Worm (Caenorhabditis elegans): ENCODE measurements around the gene Y61A9LA.4.
"Not testable (repeated sequence)": the region's sequence is repeated elsewhere in the genome, so short reads cannot be mapped to it uniquely, and the experiment has no call there.

Y61A9LA.4 gene

DNA sequence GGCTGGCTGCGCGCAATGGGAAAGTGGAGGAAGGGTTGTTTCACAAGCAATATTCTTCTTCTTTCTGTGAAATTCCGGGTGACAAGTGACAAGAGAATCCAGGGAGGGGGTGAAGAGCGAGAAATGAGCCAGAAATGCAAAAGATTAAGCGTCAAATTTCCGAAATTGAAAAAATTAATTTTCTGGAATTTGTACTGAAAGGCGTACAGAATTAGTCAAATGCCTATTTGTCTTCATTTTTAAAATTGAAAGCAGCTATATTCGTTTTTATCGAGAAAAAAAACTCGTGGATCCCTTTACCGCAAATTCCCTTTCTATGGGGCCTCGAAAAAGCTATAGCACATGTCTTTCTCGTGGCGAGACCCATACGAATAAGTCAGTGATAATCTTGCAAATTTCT is 24.8 kb upstream of the Y61A9LA.4 start:
- TF ChIP-seq T22C8.4 (GFP tag; IDR thresholded peaks at IDR 0.05) (no peak), ref-1 (GFP tag; conservative IDR thresholded peaks at IDR 0.05) (no peak), tab-1 (GFP tag; IDR thresholded peaks at IDR 0.05) (no peak), med-1 (GFP tag; optimal IDR thresholded peaks at IDR 0.05; ENCODE audit: insufficient read depth) (no peak), flt-1 (GFP tag; IDR thresholded peaks at IDR 0.05) (no peak)

DNA sequence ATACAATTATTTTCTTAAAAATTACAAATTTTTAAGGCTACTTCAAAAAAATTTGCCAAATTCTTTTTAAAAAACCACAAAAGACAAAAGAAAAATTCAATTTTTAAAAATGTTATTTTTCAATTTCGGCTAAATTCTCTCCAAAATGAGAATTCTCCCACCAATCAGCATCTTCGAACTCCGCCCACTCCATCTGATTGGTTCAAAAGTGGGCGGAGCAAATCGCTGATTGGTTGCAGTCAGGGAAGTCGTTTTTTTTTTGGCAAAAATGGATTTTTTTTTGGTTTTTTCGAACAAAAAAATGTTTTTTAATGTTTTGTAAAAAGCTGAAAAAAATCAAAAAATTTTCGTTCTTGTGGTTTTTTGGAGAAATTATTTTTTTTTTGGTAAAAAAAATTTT is 20.7 kb upstream of the Y61A9LA.4 start:
- TF ChIP-seq cog-1 (tag; optimal IDR thresholded peaks at IDR 0.05) (no peak), T22C8.4 (GFP tag; IDR thresholded peaks at IDR 0.05) (no peak), klf-2 (GFP tag; conservative IDR thresholded peaks at IDR 0.05) (no peak), tab-1 (GFP tag; IDR thresholded peaks at IDR 0.05) (no peak), flt-1 (GFP tag; IDR thresholded peaks at IDR 0.05) (no peak), med-1 (GFP tag; optimal IDR thresholded peaks at IDR 0.05; ENCODE audit: insufficient read depth) (no peak), ref-1 (GFP tag; conservative IDR thresholded peaks at IDR 0.05) (no peak), ztf-29 (GFP tag; IDR thresholded peaks at IDR 0.05) (no peak), ztf-23 (GFP tag; IDR thresholded peaks at IDR 0.05) (no peak)

DNA sequence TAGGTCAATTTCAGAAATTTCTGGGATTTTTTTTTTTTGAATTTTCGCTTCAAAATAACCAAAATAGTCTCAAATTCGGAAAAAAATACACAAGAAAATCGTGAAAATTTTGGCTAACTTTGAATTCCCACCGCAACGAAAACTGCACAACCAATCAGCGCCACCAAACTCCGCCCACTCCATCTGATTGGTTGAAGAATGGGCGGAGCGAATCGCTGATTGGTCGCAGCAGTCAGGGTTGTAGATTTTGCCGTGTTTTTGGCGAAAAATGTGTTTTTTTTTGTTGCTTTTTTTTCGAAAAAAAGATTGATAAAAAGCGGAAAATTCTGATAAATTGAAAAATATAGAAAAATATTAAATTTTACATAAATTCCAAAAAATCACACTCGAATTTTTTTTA is 13.7 kb upstream of the Y61A9LA.4 start:
- TF ChIP-seq flt-1 (GFP tag; IDR thresholded peaks at IDR 0.05) (no peak), med-1 (GFP tag; optimal IDR thresholded peaks at IDR 0.05; ENCODE audit: insufficient read depth) (no peak), T22C8.4 (GFP tag; IDR thresholded peaks at IDR 0.05) (no peak), ztf-23 (GFP tag; IDR thresholded peaks at IDR 0.05) (no peak), tab-1 (GFP tag; IDR thresholded peaks at IDR 0.05) (no peak), ztf-29 (GFP tag; IDR thresholded peaks at IDR 0.05) (no peak), ref-1 (GFP tag; conservative IDR thresholded peaks at IDR 0.05) (no peak), cog-1 (tag; optimal IDR thresholded peaks at IDR 0.05) (no peak), klf-2 (GFP tag; conservative IDR thresholded peaks at IDR 0.05) (no peak)

DNA sequence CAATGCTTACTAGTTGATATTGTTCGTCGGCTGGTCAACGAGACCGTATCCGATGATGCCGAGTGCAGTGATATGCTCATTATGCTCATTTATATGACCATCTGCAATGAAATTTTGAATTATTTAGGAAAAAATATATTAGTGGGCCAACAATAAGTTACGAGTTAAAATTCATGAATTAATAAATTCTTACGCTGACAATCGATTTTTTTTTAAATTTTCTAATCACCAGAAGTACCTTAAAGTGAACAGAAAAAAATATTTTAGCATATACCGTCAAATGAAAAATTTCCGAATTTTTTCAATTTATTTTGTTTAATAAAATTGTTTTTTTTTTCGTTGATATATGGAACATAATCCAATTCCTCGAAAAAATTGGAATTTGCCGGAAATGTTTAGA is 11.3 kb upstream of the Y61A9LA.4 start, which contains the start of gene sos-1:
Gene sos-1, minus strand, starts transcription at position 101 of the 400 bp plus-strand sequence.
- TF ChIP-seq ref-1 (GFP tag; conservative IDR thresholded peaks at IDR 0.05) (no peak), ztf-23 (GFP tag; IDR thresholded peaks at IDR 0.05) (no peak), flt-1 (GFP tag; IDR thresholded peaks at IDR 0.05) (no peak), tab-1 (GFP tag; IDR thresholded peaks at IDR 0.05) (no peak), ztf-29 (GFP tag; IDR thresholded peaks at IDR 0.05) (no peak), klf-2 (GFP tag; conservative IDR thresholded peaks at IDR 0.05) (no peak), T22C8.4 (GFP tag; IDR thresholded peaks at IDR 0.05) (no peak), cog-1 (tag; optimal IDR thresholded peaks at IDR 0.05) (no peak), med-1 (GFP tag; optimal IDR thresholded peaks at IDR 0.05; ENCODE audit: insufficient read depth) (no peak)

DNA sequence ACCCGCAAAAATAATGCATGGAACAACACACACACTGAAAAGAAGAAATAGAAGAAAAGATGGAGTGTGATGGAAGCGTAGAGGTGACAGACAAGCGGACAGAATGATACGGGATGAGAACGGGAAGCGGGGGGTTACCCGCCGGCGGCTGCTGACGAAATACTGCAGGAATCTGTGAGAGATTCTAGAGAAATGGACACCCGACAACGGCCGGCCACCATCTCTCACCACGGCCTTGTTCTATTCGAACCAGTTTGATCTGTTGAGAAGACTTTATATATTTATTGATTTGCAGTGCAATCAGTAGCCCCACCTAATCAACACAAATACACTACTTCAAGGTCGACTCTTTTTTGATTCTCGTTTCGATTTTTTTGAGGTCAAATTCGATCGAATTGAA is 10.1 kb upstream of the Y61A9LA.4 start:
- TF ChIP-seq cog-1 (tag; optimal IDR thresholded peaks at IDR 0.05) (no peak), ztf-23 (GFP tag; IDR thresholded peaks at IDR 0.05) (no peak), klf-2 (GFP tag; conservative IDR thresholded peaks at IDR 0.05) (no peak), med-1 (GFP tag; optimal IDR thresholded peaks at IDR 0.05; ENCODE audit: insufficient read depth) (no peak), tab-1 (GFP tag; IDR thresholded peaks at IDR 0.05) (no peak), flt-1 (GFP tag; IDR thresholded peaks at IDR 0.05) (no peak)

DNA sequence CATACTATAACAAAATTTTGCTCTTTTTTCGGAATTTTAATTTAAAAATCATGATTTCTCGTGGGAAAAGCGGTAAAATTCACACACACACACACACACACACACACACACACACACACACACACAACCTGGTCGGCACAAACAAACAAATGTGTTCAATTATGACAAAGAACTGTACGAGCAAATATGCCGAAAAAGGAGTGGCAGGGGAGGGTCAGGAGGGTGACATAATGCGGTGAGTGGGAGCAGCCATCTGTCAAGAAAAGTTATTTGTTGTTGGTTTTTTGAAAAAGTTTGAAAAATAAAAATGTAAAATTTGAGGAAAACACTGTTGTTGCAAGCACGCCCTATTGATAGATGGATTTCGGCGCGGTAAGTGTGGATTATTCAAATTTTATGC is 8.6 kb upstream of the Y61A9LA.4 start:
- 0 out of 2 replicates have a peak, but pooled peaks have one; percentile 40 for TF ChIP-seq klf-2 (GFP tag; conservative IDR thresholded peaks at IDR 0.05)
- no peak for TF ChIP-seq ztf-29 (GFP tag; IDR thresholded peaks at IDR 0.05)
- no peak for TF ChIP-seq cog-1 (tag; optimal IDR thresholded peaks at IDR 0.05)
- no peak for TF ChIP-seq ref-1 (GFP tag; conservative IDR thresholded peaks at IDR 0.05)
- no peak for TF ChIP-seq tab-1 (GFP tag; IDR thresholded peaks at IDR 0.05)
- no peak for TF ChIP-seq T22C8.4 (GFP tag; IDR thresholded peaks at IDR 0.05)
- no peak for TF ChIP-seq ztf-23 (GFP tag; IDR thresholded peaks at IDR 0.05)

DNA sequence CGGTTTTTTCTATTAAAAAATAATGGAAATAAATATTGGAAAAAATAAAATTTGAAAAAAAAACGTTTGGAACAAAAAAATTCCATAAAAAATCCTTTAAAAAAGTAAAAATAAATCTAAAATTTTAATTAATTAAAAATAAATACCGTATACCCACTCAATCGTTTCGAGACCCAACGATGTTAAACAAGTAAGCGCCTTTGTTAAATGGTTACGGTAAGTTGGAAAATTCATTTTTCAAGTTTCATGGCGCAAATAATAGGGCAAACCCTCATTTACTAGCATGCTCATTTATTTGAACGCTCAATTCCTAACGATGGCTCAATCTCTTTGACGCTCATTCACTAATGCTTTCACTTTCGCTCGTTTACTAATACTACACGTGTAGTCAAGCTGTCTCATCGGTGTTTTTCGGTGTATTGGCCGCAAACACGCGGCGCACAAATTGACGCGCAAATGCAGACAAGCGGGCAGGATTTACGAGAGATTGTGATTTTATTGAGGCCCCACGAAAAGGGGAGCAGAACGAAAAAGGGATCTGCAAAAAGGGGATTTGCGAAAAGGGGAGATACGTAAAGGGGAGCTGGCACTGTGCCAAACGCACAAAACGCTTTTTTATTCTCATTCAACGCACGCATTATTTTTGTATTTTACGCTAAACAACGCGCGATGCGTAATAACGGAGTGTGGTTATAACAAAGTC is 8.0 kb upstream of the Y61A9LA.4 start:
- 0 out of 2 replicates have a peak, but pooled peaks have one; percentile 28 for TF ChIP-seq ztf-23 (GFP tag; IDR thresholded peaks at IDR 0.05)
- 0 out of 2 replicates have a peak, but pooled peaks have one; percentile 20 for TF ChIP-seq klf-2 (GFP tag; conservative IDR thresholded peaks at IDR 0.05)

DNA sequence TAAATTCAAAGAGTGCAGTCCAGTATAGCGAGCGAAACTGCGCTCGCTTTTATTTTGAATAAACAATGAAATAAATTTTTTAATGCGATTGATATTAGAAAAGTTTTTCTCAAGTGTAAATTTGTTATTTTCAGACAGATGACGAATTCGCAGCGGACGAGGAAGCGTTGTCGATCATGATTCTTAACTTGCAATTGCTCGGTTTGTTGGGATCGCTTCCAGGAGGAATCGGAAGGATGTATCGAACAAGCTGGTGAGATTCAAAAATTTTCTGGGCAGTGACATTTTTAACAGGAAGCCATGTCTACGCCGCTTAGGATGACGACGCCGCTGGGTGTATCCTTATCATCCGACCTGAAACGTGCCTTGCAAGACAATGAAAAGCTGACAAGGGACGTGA is 7.0 kb upstream of the Y61A9LA.4 start, which contains the start of gene Y61A9LA.12:
Gene Y61A9LA.12, plus strand, starts transcription at position 301 of the 400 bp plus-strand sequence.
- TF ChIP-seq med-1 (GFP tag; optimal IDR thresholded peaks at IDR 0.05; ENCODE audit: insufficient read depth); tab-1 (GFP tag; IDR thresholded peaks at IDR 0.05); klf-2 (GFP tag; conservative IDR thresholded peaks at IDR 0.05): not testable (repeated sequence)

DNA sequence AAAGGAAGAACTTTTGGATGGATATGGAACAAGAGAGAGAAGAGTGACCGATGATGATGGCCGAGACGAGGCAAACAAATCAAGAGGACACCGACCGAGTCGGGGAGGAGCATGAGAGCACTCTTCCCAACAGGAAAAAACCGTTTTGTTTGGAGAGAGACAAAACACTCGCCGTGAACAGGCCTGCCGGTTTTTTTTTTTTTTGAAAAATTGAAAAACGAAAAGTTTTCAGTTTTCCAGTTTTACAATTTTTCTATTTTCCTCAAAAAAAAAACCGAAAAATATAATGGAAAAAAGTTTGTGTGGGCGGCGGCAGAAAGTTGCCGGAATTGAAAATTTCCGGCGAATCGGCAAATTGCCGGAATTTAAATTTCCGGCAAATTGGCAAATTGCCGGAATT is 840 bp upstream of the Y61A9LA.4 start, which contains the start of gene Y61A9LA.7:
Gene Y61A9LA.7, minus strand, starts transcription at position 101 of the 400 bp plus-strand sequence.
- TF ChIP-seq flt-1 (GFP tag; IDR thresholded peaks at IDR 0.05) (no peak), ztf-23 (GFP tag; IDR thresholded peaks at IDR 0.05) (no peak), cog-1 (tag; optimal IDR thresholded peaks at IDR 0.05) (no peak), T22C8.4 (GFP tag; IDR thresholded peaks at IDR 0.05) (no peak), tab-1 (GFP tag; IDR thresholded peaks at IDR 0.05) (no peak), med-1 (GFP tag; optimal IDR thresholded peaks at IDR 0.05; ENCODE audit: insufficient read depth) (no peak), ztf-29 (GFP tag; IDR thresholded peaks at IDR 0.05) (no peak), klf-2 (GFP tag; conservative IDR thresholded peaks at IDR 0.05) (no peak), ref-1 (GFP tag; conservative IDR thresholded peaks at IDR 0.05) (no peak)

DNA sequence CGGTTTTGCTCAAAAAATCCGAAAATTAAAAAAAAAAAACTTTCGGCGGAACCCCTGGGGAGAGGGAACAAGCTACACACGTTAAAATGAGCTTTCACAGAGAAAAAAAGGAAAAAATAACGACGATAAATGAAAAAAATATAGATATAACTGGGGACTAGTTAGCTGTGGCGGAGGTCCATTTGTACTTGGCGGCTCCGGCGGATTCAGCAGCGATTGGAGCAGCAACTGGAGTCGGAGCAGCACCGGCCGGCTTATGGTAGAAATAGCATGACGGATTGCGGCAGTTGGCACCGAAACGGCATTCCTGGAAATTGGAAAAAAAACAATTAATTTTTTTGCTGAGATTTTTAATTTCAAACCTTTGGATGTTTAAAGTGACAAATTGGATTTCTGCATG is 2.0 kb downstream of the Y61A9LA.4 start:
- TF ChIP-seq T22C8.4 (GFP tag; IDR thresholded peaks at IDR 0.05) = no peak
- TF ChIP-seq med-1 (GFP tag; optimal IDR thresholded peaks at IDR 0.05; ENCODE audit: insufficient read depth) = no peak
